Fruit fly (Drosophila melanogaster) whole organism, embryonic: ENCODE measurements around the gene Ppt1.

ENCODE experiments used
- Bdp1 ChIP-seq: fragments of 200-800 bp; sonication (Bioruptor generic); optimal IDR thresholded peaks from 3 replicates; lab custom pipeline; 2016; ENCODE audit warnings: missing biosample characterization, missing genetic modification characterization
- CG10274 ChIP-seq: fragments of 200-800 bp; sonication (Bioruptor generic); optimal IDR thresholded peaks from 3 replicates; lab custom pipeline; 2017; ENCODE audit warnings: missing biosample characterization, mild to moderate bottlenecking, missing genetic modification characterization
- CG10366 ChIP-seq: fragments of 200-800 bp; sonication (Bioruptor generic); IDR thresholded peaks from 2 replicates; pipeline ENCODE4 v1.3.6; 2022; ENCODE audit warnings: missing biosample characterization, missing genetic modification characterization
- CG15601 ChIP-seq: fragments of 200-800 bp; sonication (Bioruptor generic); optimal IDR thresholded peaks from 3 replicates; lab custom pipeline; 2019; ENCODE audit warnings: missing biosample characterization, mild to moderate bottlenecking, missing genetic modification characterization, moderate library complexity
- CG1602 ChIP-seq: fragments of 200-800 bp; sonication (Bioruptor generic); optimal IDR thresholded peaks from 3 replicates; lab custom pipeline; 2016; ENCODE audit warnings: missing biosample characterization, missing genetic modification characterization
- CG17385 ChIP-seq: fragments of 200-800 bp; sonication (Bioruptor generic); optimal IDR thresholded peaks from 3 replicates; lab custom pipeline; 2018; ENCODE audit warnings: missing biosample characterization, mild to moderate bottlenecking, missing genetic modification characterization
- CG17568 ChIP-seq: fragments of 200-800 bp; sonication (Bioruptor generic); optimal IDR thresholded peaks from 2 replicates; lab custom pipeline; 2018; ENCODE audit warnings: missing biosample characterization, mild to moderate bottlenecking, missing genetic modification characterization, moderate library complexity
- CG31388 ChIP-seq: fragments of 200-800 bp; sonication (Bioruptor generic); optimal IDR thresholded peaks from 2 replicates; lab custom pipeline; 2016; ENCODE audit warnings: missing biosample characterization, missing genetic modification characterization
- CG32767 ChIP-seq: fragments of 200-800 bp; sonication (Bioruptor generic); IDR thresholded peaks from 2 replicates; pipeline ENCODE4 v1.3.6; 2022; ENCODE audit warnings: missing biosample characterization, missing genetic modification characterization
- CG34224 ChIP-seq: fragments of 200-800 bp; sonication (Bioruptor generic); IDR thresholded peaks from 3 replicates; pipeline ENCODE4 v1.3.6; 2022; ENCODE audit warnings: missing biosample characterization, missing genetic modification characterization; ENCODE audit not compliant: partially characterized antibody
- CG4404 ChIP-seq: fragments of 200-800 bp; sonication (Bioruptor generic); IDR thresholded peaks from 2 replicates; pipeline ENCODE4 v1.3.6; 2022; ENCODE audit warnings: missing biosample characterization, missing genetic modification characterization
- CG6791 ChIP-seq: fragments of 200-800 bp; sonication (Bioruptor generic); IDR thresholded peaks from 3 replicates; pipeline ENCODE4 v1.3.6; 2022; ENCODE audit warnings: missing biosample characterization, missing genetic modification characterization; ENCODE audit not compliant: partially characterized antibody
- CG7987 ChIP-seq: fragments of 200-800 bp; sonication (Bioruptor generic); optimal IDR thresholded peaks from 2 replicates; lab custom pipeline; 2018; ENCODE audit warnings: missing biosample characterization, mild to moderate bottlenecking, missing genetic modification characterization, moderate library complexity
- CG8944 ChIP-seq: fragments of 200-800 bp; sonication (Bioruptor generic); optimal IDR thresholded peaks from 3 replicates; lab custom pipeline; 2016; ENCODE audit warnings: missing biosample characterization, missing genetic modification characterization
- CoRest ChIP-seq: fragments of 200-800 bp; sonication (Bioruptor generic); optimal IDR thresholded peaks from 3 replicates; lab custom pipeline; 2018; ENCODE audit warnings: missing biosample characterization, mild to moderate bottlenecking, missing genetic modification characterization, moderate library complexity
- Fer2 ChIP-seq: fragments of 200-800 bp; sonication (Bioruptor generic); optimal IDR thresholded peaks from 2 replicates; lab custom pipeline; 2018; ENCODE audit warnings: missing biosample characterization, mild to moderate bottlenecking, missing genetic modification characterization, moderate library complexity
- H2.0 ChIP-seq: fragments of 200-800 bp; sonication (Bioruptor generic); IDR thresholded peaks from 2 replicates; pipeline ENCODE4 v1.3.6; 2022; ENCODE audit warnings: missing biosample characterization, missing genetic modification characterization
- Hsf ChIP-seq: fragments of 200-800 bp; sonication (Bioruptor generic); optimal IDR thresholded peaks from 3 replicates; lab custom pipeline; 2016; ENCODE audit warnings: missing biosample characterization, missing genetic modification characterization
- Meics ChIP-seq: fragments of 200-800 bp; sonication (Bioruptor generic); optimal IDR thresholded peaks from 2 replicates; lab custom pipeline; 2017; ENCODE audit warnings: missing biosample characterization, mild to moderate bottlenecking, missing genetic modification characterization
- NFAT ChIP-seq: fragments of 200-800 bp; sonication (Bioruptor generic); IDR thresholded peaks from 2 replicates; pipeline ENCODE4 v1.3.6; 2022; ENCODE audit warnings: missing biosample characterization, missing genetic modification characterization
- Nf-YB ChIP-seq: fragments of 200-800 bp; sonication (Bioruptor generic); optimal IDR thresholded peaks from 3 replicates; lab custom pipeline; 2019; ENCODE audit warnings: missing biosample characterization, mild to moderate bottlenecking, missing genetic modification characterization, moderate library complexity
- Nf-YC ChIP-seq: fragments of 200-800 bp; optimal IDR thresholded peaks from 3 replicates; lab custom pipeline; 2019; ENCODE audit warnings: missing biosample characterization, mild to moderate bottlenecking, missing genetic modification characterization, moderate library complexity
- Optix ChIP-seq: fragments of 200-800 bp; sonication (Bioruptor generic); IDR thresholded peaks from 3 replicates; pipeline ENCODE4 v1.3.6; 2022; ENCODE audit warnings: missing biosample characterization, missing genetic modification characterization
- Sox102F ChIP-seq: fragments of 200-800 bp; sonication (Bioruptor generic); optimal IDR thresholded peaks from 2 replicates; lab custom pipeline; 2018; ENCODE audit warnings: missing biosample characterization, mild to moderate bottlenecking, missing genetic modification characterization, moderate library complexity
- Sry-β ChIP-seq: fragments of 200-800 bp; sonication (Bioruptor generic); optimal IDR thresholded peaks from 2 replicates; lab custom pipeline; 2018; ENCODE audit warnings: missing biosample characterization, mild to moderate bottlenecking, missing genetic modification characterization, moderate library complexity
- Tbp ChIP-seq: fragments of >200 bp; optimal IDR thresholded peaks from 2 replicates; lab custom pipeline; 2018; ENCODE audit warnings: missing biosample characterization, missing genetic modification characterization
- Trl ChIP-seq, 3 experiments: fragments of >200 bp in 2 of 3; fragments of 200-800 bp in 1 of 3; sonication (Bioruptor generic) in 1 of 3; optimal IDR thresholded peaks; 2 replicates in 1 of 3; 3 replicates in 2 of 3; lab custom pipeline; 2016 to 2017; ENCODE audit warnings: missing biosample characterization in 1 of 3, missing genetic modification characterization in 1 of 3
- amos ChIP-seq: fragments of 200-800 bp; sonication (Bioruptor generic); IDR thresholded peaks from 2 replicates; pipeline ENCODE4 v1.3.6; 2022; ENCODE audit warnings: missing biosample characterization, missing genetic modification characterization; ENCODE audit not compliant: partially characterized antibody
- ara ChIP-seq: fragments of 200-800 bp; sonication (Bioruptor generic); IDR thresholded peaks from 2 replicates; pipeline ENCODE4 v1.3.6; 2022; ENCODE audit warnings: missing biosample characterization, missing genetic modification characterization
- ase ChIP-seq: fragments of 200-800 bp; sonication (Bioruptor generic); IDR thresholded peaks from 3 replicates; pipeline ENCODE4 v1.3.6; 2022; ENCODE audit warnings: missing biosample characterization, missing genetic modification characterization
- bcd ChIP-seq: fragments of 200-800 bp; sonication (Bioruptor generic); optimal IDR thresholded peaks from 2 replicates; lab custom pipeline; 2017; ENCODE audit warnings: missing biosample characterization, mild to moderate bottlenecking, missing genetic modification characterization
- cas ChIP-seq: fragments of 200-800 bp; sonication (Bioruptor generic); IDR thresholded peaks from 2 replicates; pipeline ENCODE4 v1.3.6; 2022; ENCODE audit warnings: missing biosample characterization, missing genetic modification characterization
- cg ChIP-seq: fragments of 200-800 bp; sonication (Bioruptor generic); optimal IDR thresholded peaks from 3 replicates; lab custom pipeline; 2019; ENCODE audit warnings: missing biosample characterization, mild to moderate bottlenecking, missing genetic modification characterization, moderate library complexity
- crc ChIP-seq: fragments of 200-800 bp; sonication (Bioruptor generic); optimal IDR thresholded peaks from 2 replicates; lab custom pipeline; 2016; ENCODE audit warnings: missing biosample characterization, missing genetic modification characterization
- fd102C ChIP-seq: fragments of 200-800 bp; sonication (Bioruptor generic); optimal IDR thresholded peaks from 2 replicates; lab custom pipeline; 2018; ENCODE audit warnings: missing biosample characterization, mild to moderate bottlenecking, missing genetic modification characterization, moderate library complexity
- fd3F ChIP-seq: fragments of 200-800 bp; sonication (Bioruptor generic); optimal IDR thresholded peaks from 2 replicates; lab custom pipeline; 2018; ENCODE audit warnings: missing biosample characterization, mild to moderate bottlenecking, missing genetic modification characterization, moderate library complexity
- gem ChIP-seq: fragments of 200-800 bp; sonication (Bioruptor generic); optimal IDR thresholded peaks from 2 replicates; lab custom pipeline; 2019; ENCODE audit warnings: missing biosample characterization, mild to moderate bottlenecking, missing genetic modification characterization, moderate library complexity
- grn ChIP-seq: fragments of 200-800 bp; sonication (Bioruptor generic); optimal IDR thresholded peaks from 3 replicates; lab custom pipeline; 2017; ENCODE audit warnings: missing biosample characterization, missing genetic modification characterization
- gro ChIP-seq: fragments of 200-800 bp; sonication (Bioruptor generic); optimal IDR thresholded peaks from 2 replicates; lab custom pipeline; 2016; ENCODE audit warnings: missing biosample characterization, missing genetic modification characterization
- lov ChIP-seq, 2 experiments: fragments of 200-800 bp in 1 of 2; fragments of >200 bp in 1 of 2; sonication (Bioruptor generic) in 1 of 2; IDR thresholded peaks in 1 of 2; optimal IDR thresholded peaks in 1 of 2; 2 replicates in 1 of 2; 3 replicates in 1 of 2; pipeline versions ENCODE4 v1.3.6 to Lab custom; 2017 to 2022; ENCODE audit warnings: missing biosample characterization in 1 of 2, missing genetic modification characterization in 1 of 2
- nom ChIP-seq: fragments of 200-800 bp; sonication (Bioruptor generic); optimal IDR thresholded peaks from 2 replicates; lab custom pipeline; 2017; ENCODE audit warnings: missing biosample characterization, missing genetic modification characterization, mild to moderate bottlenecking, moderate library complexity, missing genetic modification reagents
- org-1 ChIP-seq: fragments of 200-800 bp; sonication (Bioruptor generic); optimal IDR thresholded peaks from 2 replicates; lab custom pipeline; 2017; ENCODE audit warnings: missing biosample characterization, missing genetic modification characterization
- phol ChIP-seq: fragments of 200-800 bp; sonication (Bioruptor generic); optimal IDR thresholded peaks from 3 replicates; lab custom pipeline; 2018; ENCODE audit warnings: missing biosample characterization, mild to moderate bottlenecking, missing genetic modification characterization, moderate library complexity
- run ChIP-seq: fragments of 200-800 bp; sonication (Bioruptor generic); optimal IDR thresholded peaks from 3 replicates; lab custom pipeline; 2018; ENCODE audit warnings: missing biosample characterization, mild to moderate bottlenecking, missing genetic modification characterization
- tup ChIP-seq: fragments of 200-800 bp; sonication (Bioruptor generic); optimal IDR thresholded peaks from 2 replicates; lab custom pipeline; 2016; ENCODE audit warnings: missing biosample characterization, mild to moderate bottlenecking, missing genetic modification characterization, moderate library complexity
- usp ChIP-seq: fragments of >200 bp; optimal IDR thresholded peaks from 2 replicates; lab custom pipeline; 2017; ENCODE audit warnings: missing biosample characterization, missing genetic modification characterization
- vvl ChIP-seq: fragments of 200-800 bp; sonication (Bioruptor generic); IDR thresholded peaks from 2 replicates; pipeline ENCODE4 v1.3.6; 2022; ENCODE audit warnings: missing biosample characterization, missing genetic modification characterization
- zfh2 ChIP-seq: fragments of 200-800 bp; sonication (Bioruptor generic); optimal IDR thresholded peaks from 2 replicates; lab custom pipeline; 2016; ENCODE audit warnings: missing biosample characterization, missing genetic modification characterization

The Ppt1 gene

DNA sequence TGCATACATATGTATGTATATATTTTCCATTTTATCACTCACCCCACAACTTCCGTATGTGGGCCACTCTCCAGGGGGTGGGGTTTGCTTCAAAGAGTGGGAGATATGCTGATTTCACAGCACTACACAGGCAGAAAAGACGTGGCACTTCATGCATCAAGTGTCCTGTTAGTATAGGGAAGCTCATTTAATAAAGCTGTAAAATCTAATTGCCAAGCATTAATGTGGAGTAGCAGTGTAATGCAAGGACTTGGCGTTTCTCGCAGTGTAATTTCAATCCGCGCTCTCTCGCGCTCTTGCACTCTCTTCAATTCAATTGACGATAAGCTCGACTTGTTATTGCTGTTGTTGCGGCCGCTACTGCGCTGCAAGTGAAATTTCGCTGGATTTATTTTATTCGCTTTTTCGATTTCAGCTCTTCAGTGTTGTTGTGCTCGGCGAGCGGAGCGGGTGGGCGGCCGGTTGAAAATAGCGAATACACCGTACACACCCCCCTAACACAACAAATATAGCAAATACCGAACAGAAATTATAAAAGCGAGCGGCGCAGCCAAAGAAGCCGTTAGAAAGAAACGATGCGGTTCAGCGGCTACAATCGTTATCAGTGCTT is 19.3 kb upstream of the Ppt1 start, which contains the start of gene Hexo2 (continued):
- TF ChIP-seq Tbp (no peak), fd3F (peak; percentile 65)

DNA sequence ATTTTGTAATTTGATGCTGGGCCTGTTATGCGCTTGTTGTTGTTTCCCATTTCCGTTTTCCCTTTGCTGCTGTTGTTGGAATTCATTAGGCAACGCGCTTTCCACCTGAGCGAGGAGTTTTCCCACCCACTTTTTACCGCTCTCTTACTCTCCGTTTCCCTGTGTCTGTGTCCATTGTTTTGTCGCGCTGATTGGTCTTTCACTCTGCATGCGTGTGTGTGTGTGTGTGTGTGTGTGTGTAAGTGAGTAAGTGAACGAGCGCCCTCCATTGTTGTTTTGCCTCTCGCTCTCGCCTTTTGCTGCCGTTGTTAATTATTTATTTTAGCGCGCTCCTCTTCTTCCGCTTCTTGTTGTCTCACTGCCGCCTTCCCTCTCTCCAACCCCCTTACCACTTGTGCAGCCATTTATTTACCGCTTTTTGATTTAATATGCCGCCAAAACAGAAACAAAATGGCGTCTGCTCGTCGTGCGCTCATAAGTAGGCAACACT is 6.1 kb upstream of the Ppt1 start:
- TF ChIP-seq Nf-YC (tag; lab: Kevin White, UChicago) (peak; percentile 95), CoRest (tag; lab: Kevin White, UChicago) (peak; percentile 15), amos (GFP tag; lab: Robert Waterston, UW) (no peak), cg (GFP tag; lab: Kevin White, UChicago) (peak; percentile 59), CG8944 (no peak), Bdp1 (GFP tag; lab: Kevin White, UChicago) (no peak), CG17568 (GFP tag; lab: Kevin White, UChicago) (no peak), CG15601 (tag; lab: Kevin White, UChicago) (no peak), CG4404 (no peak), gem (no peak), ase (GFP tag; lab: Robert Waterston, UW) (no peak), phol (tag; lab: Kevin White, UChicago) (peak; percentile 85), Fer2 (tag; lab: Kevin White, UChicago) (no peak), Nf-YB (GFP tag; lab: Kevin White, UChicago) (peak; percentile 92), vvl (GFP tag; lab: Robert Waterston, UW) (no peak), Optix (GFP tag; lab: Robert Waterston, UW) (no peak), tup (GFP tag; lab: Kevin White, UChicago) (no peak), Trl (optimal IDR thresholded peaks at IDR 0.05; lab: Kevin White, UChicago) (peak in 1 of 2 experiments; percentile 10), Trl (GFP tag; optimal IDR thresholded peaks at IDR 0.05; lab: Kevin White, UChicago) (no peak), grn (GFP tag; lab: Kevin White, UChicago) (no peak), NFAT (GFP tag; lab: Robert Waterston, UW) (no peak), H2.0 (GFP tag; lab: Robert Waterston, UW) (no peak), CG1602 (no peak), bcd (GFP tag; lab: Kevin White, UChicago) (no peak), zfh2 (GFP tag; lab: Kevin White, UChicago) (no peak), run (tag; lab: Kevin White, UChicago) (no peak), ara (GFP tag; lab: Robert Waterston, UW) (no peak), lov (optimal IDR thresholded peaks at IDR 0.05; lab: Kevin White, UChicago) (no peak), lov (GFP tag; IDR thresholded peaks at IDR 0.05; lab: Robert Waterston, UW) (no peak), CG31388 (GFP tag; lab: Kevin White, UChicago) (no peak), gro (GFP tag; lab: Kevin White, UChicago) (no peak), Hsf (GFP tag; lab: Kevin White, UChicago) (no peak), usp (GFP tag; lab: Kevin White, UChicago) (no peak), Sox102F (GFP tag; lab: Kevin White, UChicago) (no peak), CG17385 (GFP tag; lab: Kevin White, UChicago) (peak; percentile 7), CG6791 (no peak), CG34224 (no peak), CG10274 (GFP tag; lab: Kevin White, UChicago) (no peak), CG7987 (GFP tag; lab: Kevin White, UChicago) (no peak), cas (GFP tag; lab: Robert Waterston, UW) (no peak), nom (GFP tag; lab: Kevin White, UChicago) (no peak), crc (GFP tag; lab: Kevin White, UChicago) (no peak), fd102C (GFP tag; lab: Kevin White, UChicago) (no peak), CG32767 (no peak), Meics (GFP tag; lab: Kevin White, UChicago) (no peak), CG10366 (GFP tag; lab: Robert Waterston, UW) (no peak), org-1 (no peak), Sry-β (GFP tag; lab: Kevin White, UChicago) (no peak)
